Fruit fly (Drosophila melanogaster) whole organism, embryonic: ENCODE results near the gene CG9886.

Source experiments
- ATbp ChIP-seq: fragments of 200-800 bp; sonication (Bioruptor generic); optimal IDR thresholded peaks from 2 replicates; lab custom pipeline; 2017; ENCODE audit warnings: missing biosample characterization, mild to moderate bottlenecking, missing genetic modification characterization, missing genetic modification reagents
- Atf3 ChIP-seq: fragments of 200-800 bp; sonication (Bioruptor generic); optimal IDR thresholded peaks from 3 replicates; lab custom pipeline; 2016; ENCODE audit warnings: missing biosample characterization, missing genetic modification characterization
- Bgb ChIP-seq: fragments of 200-800 bp; sonication (Bioruptor generic); IDR thresholded peaks from 2 replicates; pipeline ENCODE4 v1.3.6; 2022; ENCODE audit warnings: missing biosample characterization, missing genetic modification characterization; ENCODE audit not compliant: partially characterized antibody
- Bteb2 ChIP-seq: fragments of 200-800 bp; sonication (Bioruptor generic); optimal IDR thresholded peaks from 2 replicates; lab custom pipeline; 2016; ENCODE audit warnings: missing biosample characterization, missing genetic modification characterization
- CG1024 ChIP-seq: fragments of 200-800 bp; sonication (Bioruptor generic); IDR thresholded peaks from 2 replicates; pipeline ENCODE4 v1.3.6; 2022; ENCODE audit warnings: missing biosample characterization, missing genetic modification characterization
- CG11723 ChIP-seq: fragments of 200-800 bp; sonication (Bioruptor generic); optimal IDR thresholded peaks from 2 replicates; lab custom pipeline; 2017; ENCODE audit warnings: missing biosample characterization, mild to moderate bottlenecking, missing genetic modification characterization
- CG14050 ChIP-seq: fragments of 200-800 bp; sonication (Bioruptor generic); IDR thresholded peaks from 3 replicates; pipeline ENCODE4 v1.3.6; 2022; ENCODE audit warnings: missing biosample characterization, missing genetic modification characterization
- CG14710 ChIP-seq: fragments of 200-800 bp; sonication (Bioruptor generic); optimal IDR thresholded peaks from 3 replicates; lab custom pipeline; 2019; ENCODE audit warnings: missing biosample characterization, mild to moderate bottlenecking, missing genetic modification characterization, moderate library complexity
- CG1602 ChIP-seq: fragments of 200-800 bp; sonication (Bioruptor generic); optimal IDR thresholded peaks from 3 replicates; lab custom pipeline; 2016; ENCODE audit warnings: missing biosample characterization, missing genetic modification characterization
- CG16779 ChIP-seq: fragments of 200-800 bp; sonication (Bioruptor generic); IDR thresholded peaks from 2 replicates; pipeline ENCODE4 v1.3.6; 2022; ENCODE audit warnings: missing biosample characterization, missing genetic modification characterization
- CG2116 ChIP-seq: fragments of 200-800 bp; sonication (Bioruptor generic); optimal IDR thresholded peaks from 3 replicates; lab custom pipeline; 2018; ENCODE audit warnings: missing biosample characterization, mild to moderate bottlenecking, missing genetic modification characterization
- CG2120 ChIP-seq: fragments of 200-800 bp; sonication (Bioruptor generic); optimal IDR thresholded peaks from 3 replicates; lab custom pipeline; 2016; ENCODE audit warnings: missing biosample characterization, missing genetic modification characterization
- CG2678 ChIP-seq: fragments of 200-800 bp; sonication (Bioruptor generic); optimal IDR thresholded peaks from 3 replicates; lab custom pipeline; 2019; ENCODE audit warnings: missing biosample characterization, mild to moderate bottlenecking, missing genetic modification characterization, moderate library complexity
- CG31224 ChIP-seq: fragments of 200-800 bp; sonication (Bioruptor generic); IDR thresholded peaks from 2 replicates; pipeline ENCODE4 v1.3.6; 2022; ENCODE audit warnings: missing biosample characterization, missing genetic modification characterization
- CG3281 ChIP-seq: fragments of 200-800 bp; sonication (Bioruptor generic); optimal IDR thresholded peaks from 3 replicates; lab custom pipeline; 2017; ENCODE audit warnings: missing biosample characterization, mild to moderate bottlenecking, missing genetic modification characterization
- CG3407 ChIP-seq: fragments of 200-800 bp; sonication (Bioruptor generic); optimal IDR thresholded peaks from 2 replicates; lab custom pipeline; 2018; ENCODE audit warnings: missing biosample characterization, mild to moderate bottlenecking, missing genetic modification characterization
- CG3838 ChIP-seq: fragments of 200-800 bp; sonication (Bioruptor generic); optimal IDR thresholded peaks from 3 replicates; lab custom pipeline; 2016; ENCODE audit warnings: missing biosample characterization, missing genetic modification characterization
- CG3995 ChIP-seq: fragments of 200-800 bp; sonication (Bioruptor generic); optimal IDR thresholded peaks from 3 replicates; lab custom pipeline; 2016; ENCODE audit warnings: missing biosample characterization, missing genetic modification characterization
- CG5953 ChIP-seq: fragments of 200-800 bp; sonication (Bioruptor generic); IDR thresholded peaks from 2 replicates; pipeline ENCODE4 v1.3.6; 2022; ENCODE audit warnings: missing biosample characterization, missing genetic modification characterization
- CG6689 ChIP-seq: fragments of 200-800 bp; sonication (Bioruptor generic); IDR thresholded peaks from 2 replicates; pipeline ENCODE4 v1.3.6; 2022; ENCODE audit warnings: missing biosample characterization, missing genetic modification characterization
- CG7745 ChIP-seq: fragments of 200-800 bp; sonication (Bioruptor generic); optimal IDR thresholded peaks from 2 replicates; lab custom pipeline; 2018; ENCODE audit warnings: missing biosample characterization, mild to moderate bottlenecking, missing genetic modification characterization, moderate library complexity
- CG7839 ChIP-seq: fragments of 200-800 bp; sonication (Bioruptor generic); optimal IDR thresholded peaks from 3 replicates; lab custom pipeline; 2018; ENCODE audit warnings: missing biosample characterization, mild to moderate bottlenecking, missing genetic modification characterization, moderate library complexity
- CG9727 ChIP-seq: fragments of 200-800 bp; sonication (Bioruptor generic); optimal IDR thresholded peaks from 3 replicates; lab custom pipeline; 2017; ENCODE audit warnings: missing biosample characterization, mild to moderate bottlenecking, missing genetic modification characterization
- Camta ChIP-seq: fragments of 200-800 bp; sonication (Bioruptor generic); optimal IDR thresholded peaks from 2 replicates; lab custom pipeline; 2016; ENCODE audit warnings: missing biosample characterization, missing genetic modification characterization
- CkIIα-i1 ChIP-seq: fragments of 200-800 bp; sonication (Bioruptor generic); IDR thresholded peaks from 2 replicates; pipeline ENCODE4 v1.3.6; 2022; ENCODE audit warnings: missing biosample characterization, missing genetic modification characterization
- Deaf1 ChIP-seq: fragments of 200-800 bp; optimal IDR thresholded peaks from 3 replicates; lab custom pipeline; 2019; ENCODE audit warnings: missing biosample characterization, mild to moderate bottlenecking, missing genetic modification characterization, moderate library complexity
- Dll ChIP-seq: fragments of 200-800 bp; sonication (Bioruptor generic); IDR thresholded peaks from 4 replicates; pipeline ENCODE4 v1.3.6; 2022; ENCODE audit warnings: missing biosample characterization, missing genetic modification characterization; ENCODE audit not compliant: partially characterized antibody
- Doc2 ChIP-seq: fragments of 200-800 bp; sonication (Bioruptor generic); IDR thresholded peaks from 2 replicates; pipeline ENCODE4 v1.3.6; 2022; ENCODE audit warnings: missing biosample characterization, missing genetic modification characterization
- Ets65A ChIP-seq: fragments of 200-800 bp; sonication (Bioruptor generic); peaks from one replicate; lab custom pipeline; 2016; ENCODE audit warnings: missing biosample characterization, missing genetic modification characterization
- Hmr ChIP-seq: fragments of 200-800 bp; sonication (Bioruptor generic); optimal IDR thresholded peaks from 3 replicates; lab custom pipeline; 2017; ENCODE audit warnings: mild to moderate bottlenecking, missing biosample characterization, missing genetic modification reagents, missing genetic modification characterization
- Hsf ChIP-seq: fragments of 200-800 bp; sonication (Bioruptor generic); optimal IDR thresholded peaks from 3 replicates; lab custom pipeline; 2016; ENCODE audit warnings: missing biosample characterization, missing genetic modification characterization
- NfI ChIP-seq: fragments of 200-800 bp; sonication (Bioruptor generic); optimal IDR thresholded peaks from 3 replicates; lab custom pipeline; 2018; ENCODE audit warnings: missing biosample characterization, mild to moderate bottlenecking, missing genetic modification characterization, moderate library complexity
- Opbp ChIP-seq: fragments of 200-800 bp; sonication (Bioruptor generic); IDR thresholded peaks from 3 replicates; pipeline ENCODE4 v1.3.6; 2022; ENCODE audit warnings: missing biosample characterization, missing genetic modification characterization; ENCODE audit not compliant: partially characterized antibody
- Vsx1 ChIP-seq: fragments of 200-800 bp; sonication (Bioruptor generic); optimal IDR thresholded peaks from 2 replicates; lab custom pipeline; 2017; ENCODE audit warnings: missing biosample characterization, mild to moderate bottlenecking, missing genetic modification characterization, missing genetic modification reagents
- Xrp1 ChIP-seq: fragments of 200-800 bp; sonication (Bioruptor generic); IDR thresholded peaks from 2 replicates; pipeline ENCODE4 v1.3.6; 2022; ENCODE audit warnings: missing biosample characterization, missing genetic modification characterization
- az2 ChIP-seq: fragments of 200-800 bp; sonication (Bioruptor generic); optimal IDR thresholded peaks from 3 replicates; lab custom pipeline; 2016; ENCODE audit warnings: missing biosample characterization, missing genetic modification characterization
- cato ChIP-seq: fragments of 200-800 bp; sonication (Bioruptor generic); optimal IDR thresholded peaks from 2 replicates; lab custom pipeline; 2016; ENCODE audit warnings: missing biosample characterization, missing genetic modification characterization, borderline replicate concordance
- chif ChIP-seq, 2 experiments: fragments of 200-800 bp; sonication (Bioruptor generic); optimal IDR thresholded peaks; 3 replicates each; lab custom pipeline; 2016; ENCODE audit warnings: missing biosample characterization in 2 of 2, missing genetic modification characterization in 2 of 2
- chn ChIP-seq: fragments of 200-800 bp; sonication (Bioruptor generic); optimal IDR thresholded peaks from 2 replicates; lab custom pipeline; 2016; ENCODE audit warnings: missing biosample characterization, missing genetic modification characterization
- dm ChIP-seq: fragments of 200-800 bp; sonication (Bioruptor generic); optimal IDR thresholded peaks from 3 replicates; lab custom pipeline; 2016; ENCODE audit warnings: missing biosample characterization, missing genetic modification characterization
- dmrt99B ChIP-seq: fragments of 200-800 bp; sonication (Bioruptor generic); optimal IDR thresholded peaks from 2 replicates; lab custom pipeline; 2018; ENCODE audit warnings: missing biosample characterization, mild to moderate bottlenecking, missing genetic modification characterization, moderate library complexity
- dysf ChIP-seq: fragments of 200-800 bp; sonication (Bioruptor generic); IDR thresholded peaks from 3 replicates; pipeline ENCODE4 v1.3.6; 2022; ENCODE audit warnings: missing biosample characterization, missing genetic modification characterization
- gem ChIP-seq: fragments of 200-800 bp; sonication (Bioruptor generic); optimal IDR thresholded peaks from 2 replicates; lab custom pipeline; 2019; ENCODE audit warnings: missing biosample characterization, mild to moderate bottlenecking, missing genetic modification characterization, moderate library complexity
- jing ChIP-seq: fragments of 200-800 bp; sonication (Bioruptor generic); optimal IDR thresholded peaks from 2 replicates; lab custom pipeline; 2018; ENCODE audit warnings: missing biosample characterization, mild to moderate bottlenecking, missing genetic modification characterization
- knrl ChIP-seq: fragments of 200-800 bp; sonication (Bioruptor generic); IDR thresholded peaks from 3 replicates; pipeline ENCODE4 v1.3.6; 2022; ENCODE audit warnings: missing biosample characterization, missing genetic modification characterization; ENCODE audit not compliant: partially characterized antibody
- peb ChIP-seq: fragments of 200-800 bp; sonication (Bioruptor generic); IDR thresholded peaks from 2 replicates; pipeline ENCODE4 v1.3.6; 2022; ENCODE audit warnings: missing biosample characterization, missing genetic modification characterization
- salm ChIP-seq: fragments of 200-800 bp; sonication (Bioruptor generic); optimal IDR thresholded peaks from 2 replicates; lab custom pipeline; 2018; ENCODE audit warnings: missing biosample characterization, mild to moderate bottlenecking, missing genetic modification characterization
- schlank ChIP-seq: fragments of 200-800 bp; sonication (Bioruptor generic); optimal IDR thresholded peaks from 2 replicates; lab custom pipeline; 2018; ENCODE audit warnings: missing biosample characterization, mild to moderate bottlenecking, missing genetic modification characterization
- tup ChIP-seq: fragments of 200-800 bp; sonication (Bioruptor generic); optimal IDR thresholded peaks from 2 replicates; lab custom pipeline; 2016; ENCODE audit warnings: missing biosample characterization, mild to moderate bottlenecking, missing genetic modification characterization, moderate library complexity
- unpg ChIP-seq: fragments of 200-800 bp; sonication (Bioruptor generic); optimal IDR thresholded peaks from 3 replicates; lab custom pipeline; 2018; ENCODE audit warnings: missing biosample characterization, mild to moderate bottlenecking, missing genetic modification characterization, moderate library complexity
- yki ChIP-seq: fragments of >200 bp; optimal IDR thresholded peaks from 3 replicates; lab custom pipeline; 2018

Gene CG9886

DNA sequence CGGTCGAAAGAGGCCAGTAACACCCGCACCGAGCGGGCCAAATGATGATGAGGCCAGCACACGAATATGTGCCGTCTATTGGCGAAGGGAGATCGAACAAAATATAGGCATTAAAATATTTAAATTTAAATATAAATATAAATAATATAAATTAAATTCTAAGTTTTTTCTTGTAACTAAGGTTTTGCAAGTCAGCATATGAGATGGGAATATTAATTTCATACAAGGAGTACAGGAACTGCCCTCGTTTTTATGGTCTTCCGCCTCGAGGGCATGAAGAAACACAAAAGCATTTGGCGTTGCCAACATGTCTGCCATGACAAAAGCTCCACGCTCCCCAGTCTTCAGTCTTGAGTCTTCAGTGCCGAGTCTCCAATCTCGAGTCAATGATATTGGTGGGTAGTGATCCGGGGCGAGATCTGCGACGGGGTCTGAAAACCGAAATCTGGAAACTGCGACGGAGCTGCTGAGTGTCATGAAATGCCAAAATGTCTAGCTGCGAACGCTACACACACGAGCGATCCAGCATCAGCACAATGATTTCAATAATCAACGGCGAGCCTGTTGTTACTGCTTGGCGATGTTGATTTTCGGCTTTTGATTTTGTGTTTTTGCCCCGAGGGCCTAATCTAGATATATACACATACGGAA is 47.2 kb downstream of the CG9886 start (continued):
- no peak for TF ChIP-seq jing (GFP tag; lab: Kevin White, UChicago)
- no peak for TF ChIP-seq CG7745 (tag; lab: Kevin White, UChicago)
- TF ChIP-seq CG3838: no peak
- TF ChIP-seq ATbp (GFP tag; lab: Kevin White, UChicago): no peak
- TF ChIP-seq Bgb (GFP tag; lab: Robert Waterston, UW): no peak
- peak; percentile 21 for TF ChIP-seq unpg
- no peak for TF ChIP-seq Deaf1
- TF ChIP-seq Hsf: no peak
- TF ChIP-seq CG3281 (GFP tag; lab: Kevin White, UChicago): peak; percentile 44
- no peak for TF ChIP-seq CG5953 (GFP tag; lab: Robert Waterston, UW)
- no peak; the same call in 2 of the 3 replicates for TF ChIP-seq CG14050
- TF ChIP-seq CG3407 (GFP tag; lab: Kevin White, UChicago): no peak
- no peak for TF ChIP-seq chif (GFP tag; optimal IDR thresholded peaks at IDR 0.05; lab: Kevin White, UChicago)
- TF ChIP-seq CG31224 (GFP tag; lab: Robert Waterston, UW): no peak
- no peak for TF ChIP-seq NfI (GFP tag; lab: Kevin White, UChicago)
- peak; percentile 54 for TF ChIP-seq CG7839
- TF ChIP-seq Ets65A (GFP tag; lab: Kevin White, UChicago): peak; percentile 42
- TF ChIP-seq Opbp (GFP tag; lab: Robert Waterston, UW): no peak
- TF ChIP-seq dysf (GFP tag; lab: Robert Waterston, UW): peak; percentile 66; the same call in 2 of the 3 replicates
- no peak for TF ChIP-seq tup (GFP tag; lab: Kevin White, UChicago)
- TF ChIP-seq Camta (GFP tag; lab: Kevin White, UChicago): no peak
- no peak for TF ChIP-seq yki
- no peak for TF ChIP-seq peb (GFP tag; lab: Robert Waterston, UW)
- TF ChIP-seq CG2116: no peak
- TF ChIP-seq CG9727 (GFP tag; lab: Kevin White, UChicago): no peak
- TF ChIP-seq CG3995 (GFP tag; lab: Kevin White, UChicago): no peak
- no peak for TF ChIP-seq az2 (GFP tag; lab: Kevin White, UChicago)
- TF ChIP-seq Hmr (GFP tag; lab: Kevin White, UChicago): peak; percentile 27
- TF ChIP-seq chn (GFP tag; lab: Kevin White, UChicago): no peak
- TF ChIP-seq CG11723 (GFP tag; lab: Kevin White, UChicago): no peak
- no peak for TF ChIP-seq schlank (tag; lab: Kevin White, UChicago)
- TF ChIP-seq gem (tag; lab: Kevin White, UChicago): peak; percentile 58
- TF ChIP-seq CG1602: no peak
- no peak for TF ChIP-seq CG16779 (GFP tag; lab: Robert Waterston, UW)
- TF ChIP-seq CG6689 (GFP tag; lab: Robert Waterston, UW): peak; percentile 45; the same call in 1 of the 2 replicates
- no peak for TF ChIP-seq CkIIα-i1
- TF ChIP-seq Dll: no peak
- no peak for TF ChIP-seq knrl (GFP tag; lab: Robert Waterston, UW)
- no peak for TF ChIP-seq Vsx1 (GFP tag; lab: Kevin White, UChicago)
- TF ChIP-seq Doc2: no peak
- TF ChIP-seq salm (tag; lab: Kevin White, UChicago): no peak
- no peak for TF ChIP-seq Atf3 (GFP tag; lab: Kevin White, UChicago)
- TF ChIP-seq CG2678 (tag; lab: Kevin White, UChicago): peak; percentile 61
- TF ChIP-seq CG2120 (GFP tag; lab: Kevin White, UChicago): peak; percentile 19
- no peak for TF ChIP-seq Bteb2 (GFP tag; lab: Kevin White, UChicago)
- TF ChIP-seq dmrt99B (tag; lab: Kevin White, UChicago): peak; percentile 2
- no peak for TF ChIP-seq cato (GFP tag; lab: Kevin White, UChicago)
- TF ChIP-seq Xrp1 (GFP tag; lab: Robert Waterston, UW): peak; percentile 45
- no peak for TF ChIP-seq dm (GFP tag; lab: Kevin White, UChicago)
- TF ChIP-seq CG14710: no peak
- no peak for TF ChIP-seq CG1024 (GFP tag; lab: Robert Waterston, UW)
